Fruit fly (Drosophila melanogaster) Kc167 (cell line): ENCODE data around the gene kay.

Experiments
- Myc ChIP-seq: fragments of >200 bp; optimal IDR thresholded peaks from 2 replicates; lab custom pipeline; 2017; ENCODE audit warnings: missing external identifiers
- Sin3A ChIP-seq: fragments of >200 bp; optimal IDR thresholded peaks from 2 replicates; lab custom pipeline; 2018; ENCODE audit warnings: missing external identifiers
- h ChIP-seq: fragments of >200 bp; optimal IDR thresholded peaks from 3 replicates; lab custom pipeline; 2018; ENCODE audit warnings: missing external identifiers
- insv ChIP-seq: fragments of >200 bp; optimal IDR thresholded peaks from 3 replicates; lab custom pipeline; 2018; ENCODE audit warnings: missing external identifiers
- psq ChIP-seq: fragments of >200 bp; optimal IDR thresholded peaks from 2 replicates; lab custom pipeline; 2017; ENCODE audit warnings: missing external identifiers
- ttk ChIP-seq: sonication (Bioruptor generic); optimal IDR thresholded peaks from 2 replicates; lab custom pipeline; 2017; ENCODE audit warnings: missing external identifiers

Gene kay

DNA sequence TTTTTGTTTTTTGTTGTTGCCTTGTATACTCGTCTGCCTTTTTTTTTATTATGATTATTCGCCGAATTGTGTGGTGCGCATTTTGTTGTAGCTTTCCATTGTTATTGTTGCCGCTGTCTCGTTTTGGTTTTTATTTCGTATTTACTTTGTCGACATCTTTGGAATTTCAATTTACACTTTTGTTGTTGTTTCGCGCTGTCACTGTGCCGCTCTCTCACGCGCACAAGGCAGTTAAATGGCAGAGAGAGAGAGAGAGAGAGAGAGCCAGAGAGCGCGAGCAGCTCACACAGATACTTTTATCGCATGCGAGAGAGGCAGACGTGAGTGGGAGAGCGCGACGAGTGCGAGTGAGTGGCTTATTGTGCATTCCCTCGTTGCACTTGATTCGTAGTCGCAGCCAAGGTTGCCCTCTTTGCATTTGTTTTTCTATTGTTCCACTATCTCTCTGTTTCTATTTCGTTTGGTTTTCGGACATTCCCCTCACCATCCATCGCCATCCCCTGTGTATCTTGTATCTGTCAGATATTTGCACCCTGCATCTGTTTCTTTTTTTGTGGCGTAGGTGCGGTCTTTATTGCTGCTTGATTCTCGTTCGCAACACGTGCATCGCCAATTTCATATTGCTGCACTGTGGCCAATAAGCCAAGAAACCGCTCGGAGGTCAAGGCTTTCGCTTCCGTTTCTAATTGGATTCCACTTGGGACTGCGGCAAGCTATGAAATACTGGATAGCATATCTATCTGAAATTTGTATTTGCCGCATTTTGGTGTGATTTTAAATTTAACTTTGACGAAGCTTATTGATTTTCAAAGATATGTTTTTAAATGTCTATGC is 8.8 kb downstream of the kay start:
- TF ChIP-seq Sin3A (lab: Kevin White, UChicago) (no peak), h (lab: Kevin White, UChicago) (no peak), insv (no peak), ttk (lab: Kevin White, UChicago) (no peak), psq (lab: Kevin White, UChicago) (no peak), Myc (no peak)

DNA sequence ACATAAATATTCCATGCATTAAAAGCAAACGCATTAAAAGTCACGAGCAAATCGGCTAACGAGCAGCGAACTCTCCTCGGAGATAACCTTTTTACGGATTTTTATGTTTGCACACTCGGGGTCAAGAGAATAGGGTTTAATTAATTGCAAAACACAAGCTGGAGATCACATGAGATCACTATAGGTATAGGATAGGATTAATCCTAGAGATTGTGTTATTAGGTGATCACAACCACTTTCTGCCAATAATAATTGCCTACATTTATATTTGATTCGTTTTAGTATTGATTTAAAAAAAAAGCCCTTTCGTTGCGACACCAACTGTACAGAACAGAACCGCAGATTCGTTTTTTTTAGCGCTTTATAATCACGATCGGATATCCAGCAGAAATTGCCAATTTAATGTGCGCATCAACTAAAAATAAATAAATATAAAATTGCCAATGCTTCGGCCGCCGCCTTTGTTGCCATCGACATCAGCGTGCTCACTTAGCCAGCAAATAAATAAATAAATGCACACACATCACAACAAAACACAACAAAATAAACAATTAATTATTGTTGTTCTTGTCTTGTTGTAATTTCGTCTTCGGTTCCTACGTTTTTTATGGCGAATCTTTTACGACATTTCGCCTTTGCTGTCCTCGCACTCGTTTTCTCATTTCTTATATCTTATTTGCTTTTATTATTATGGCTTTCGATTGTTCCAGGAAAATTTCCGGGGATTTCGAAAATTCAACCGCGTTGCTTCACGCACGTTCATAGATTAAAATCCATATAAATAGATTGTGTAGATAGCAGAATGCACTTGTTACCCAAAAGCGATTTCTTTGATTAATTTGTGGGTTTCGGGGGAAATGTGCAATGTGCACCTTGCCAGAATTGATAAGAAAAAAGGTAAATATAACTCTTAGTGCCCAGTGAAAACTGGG is 10.2 kb downstream of the kay start:
- no peak for TF ChIP-seq psq (lab: Kevin White, UChicago)
- TF ChIP-seq ttk (lab: Kevin White, UChicago), result no peak
- no peak for TF ChIP-seq Sin3A (lab: Kevin White, UChicago)
- TF ChIP-seq Myc, result no peak

DNA sequence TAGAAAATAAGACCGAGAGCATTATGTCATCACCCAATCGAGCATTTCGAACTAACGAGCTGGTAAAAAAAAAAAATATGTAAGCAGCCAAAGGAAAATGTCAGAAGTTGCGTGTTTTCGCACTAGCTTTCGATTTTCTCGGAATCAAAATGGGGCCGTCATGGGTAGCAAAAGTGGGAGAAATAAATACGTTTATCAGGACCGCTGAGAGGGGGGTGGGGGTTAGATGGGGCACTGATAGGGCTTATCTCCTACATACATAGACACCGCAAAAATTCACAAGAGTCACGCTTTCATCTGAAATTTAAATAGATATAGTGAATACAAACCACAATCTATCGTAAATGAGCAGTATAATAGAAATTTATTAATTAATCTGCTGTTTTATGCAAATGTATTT is 11.4 kb downstream of the kay start:
- TF ChIP-seq Myc (no peak), psq (lab: Kevin White, UChicago) (no peak), Sin3A (lab: Kevin White, UChicago) (no peak), insv (no peak), h (lab: Kevin White, UChicago) (no peak), ttk (lab: Kevin White, UChicago) (no peak)

DNA sequence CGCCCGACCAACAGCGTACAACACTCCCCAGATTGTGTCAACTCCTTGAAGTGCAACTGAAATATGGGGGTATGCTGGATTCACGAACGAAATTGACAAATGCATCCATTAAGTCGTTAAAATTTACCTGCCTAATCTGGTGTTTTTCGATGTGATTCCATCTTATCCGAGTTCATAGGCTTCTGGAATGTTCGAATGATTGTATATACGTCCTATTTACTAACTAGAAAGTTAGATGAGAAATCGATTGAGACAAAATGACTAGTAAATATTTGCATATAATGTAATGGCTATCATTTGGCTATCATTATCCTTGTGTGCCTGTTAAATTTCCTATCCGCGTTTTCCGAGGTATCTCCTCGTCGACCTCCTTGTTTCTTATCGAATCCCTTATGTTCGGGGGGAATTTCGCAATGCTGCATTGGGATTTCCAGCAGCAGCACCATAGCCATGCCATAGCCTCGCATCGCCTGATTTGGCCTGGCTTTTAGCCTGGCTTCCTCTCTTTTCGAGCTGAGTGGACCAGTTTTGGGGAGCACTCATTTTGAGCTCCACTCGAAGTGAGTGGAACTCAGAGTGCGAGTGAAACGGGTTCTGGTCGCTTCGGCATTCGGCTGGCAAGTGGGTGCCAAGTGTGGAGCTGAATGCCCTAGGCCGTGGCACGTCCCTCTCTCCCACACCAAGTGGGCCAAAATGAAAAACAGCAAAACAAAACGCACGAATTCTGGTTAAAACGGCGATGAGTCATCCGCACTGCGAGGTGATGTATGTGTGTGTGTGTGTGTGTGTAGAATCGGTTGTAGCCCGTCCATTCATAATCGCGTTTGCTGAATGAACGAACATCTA is 12.6 kb downstream of the kay start:
- TF ChIP-seq psq (lab: Kevin White, UChicago), result no peak
- TF ChIP-seq h (lab: Kevin White, UChicago), result no peak
- TF ChIP-seq Sin3A (lab: Kevin White, UChicago), result no peak
- TF ChIP-seq ttk (lab: Kevin White, UChicago), result no peak
- TF ChIP-seq Myc, result no peak
- no peak for TF ChIP-seq insv

DNA sequence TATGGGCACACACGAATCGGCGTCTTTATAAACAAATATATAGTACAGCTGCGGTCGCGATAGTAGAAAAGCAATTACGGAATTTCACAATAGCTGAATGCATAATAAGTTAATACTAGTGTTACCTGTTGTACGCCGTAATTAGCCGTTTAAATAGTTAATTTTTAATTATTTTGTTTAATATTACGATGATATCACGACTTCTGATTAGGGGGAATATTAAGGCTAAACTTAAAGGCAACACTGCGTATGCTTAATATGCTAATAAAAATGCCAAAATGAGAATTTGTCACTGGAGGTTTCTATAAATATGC is 13.1 kb downstream of the kay start:
- no peak for TF ChIP-seq Sin3A (lab: Kevin White, UChicago)
- TF ChIP-seq Myc, result no peak
- no peak for TF ChIP-seq h (lab: Kevin White, UChicago)
- TF ChIP-seq psq (lab: Kevin White, UChicago), result no peak
- TF ChIP-seq insv, result no peak
- TF ChIP-seq ttk (lab: Kevin White, UChicago), result no peak

DNA sequence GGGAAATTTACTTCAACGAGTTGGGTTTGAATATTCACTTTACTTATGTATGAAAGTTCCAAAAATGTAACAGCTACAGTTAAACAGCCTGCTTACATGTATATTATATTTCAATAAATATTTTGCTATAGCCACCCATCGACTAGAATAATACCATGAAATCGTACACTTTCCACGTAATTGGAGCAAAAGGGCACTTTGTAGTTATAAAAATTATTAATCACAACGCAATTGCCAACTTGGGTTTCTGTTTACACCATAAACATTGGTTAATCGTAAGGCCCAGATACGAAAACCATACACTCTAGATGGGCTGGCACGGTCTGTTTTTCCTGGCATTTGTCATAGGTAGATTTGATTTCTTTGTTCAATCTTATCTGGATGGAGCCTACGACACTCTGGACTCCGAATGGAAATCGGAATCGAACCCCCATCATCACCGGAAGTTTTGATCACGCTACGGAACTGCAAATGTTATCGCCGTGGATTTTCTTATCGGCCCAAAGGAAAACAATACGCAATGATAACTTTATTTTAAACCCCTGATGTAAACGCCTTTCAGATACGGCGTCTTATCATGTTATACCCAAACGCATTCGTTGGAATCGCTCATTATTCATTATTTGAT is 14.7 kb downstream of the kay start, which contains the start of gene fig:
TSS of gene fig (minus strand) at position 51 of the 628 bp plus-strand sequence.
- no peak for TF ChIP-seq insv
- TF ChIP-seq ttk (lab: Kevin White, UChicago), result no peak
- no peak for TF ChIP-seq psq (lab: Kevin White, UChicago)
- TF ChIP-seq Myc, result no peak
- TF ChIP-seq h (lab: Kevin White, UChicago), result no peak
- no peak for TF ChIP-seq Sin3A (lab: Kevin White, UChicago)

DNA sequence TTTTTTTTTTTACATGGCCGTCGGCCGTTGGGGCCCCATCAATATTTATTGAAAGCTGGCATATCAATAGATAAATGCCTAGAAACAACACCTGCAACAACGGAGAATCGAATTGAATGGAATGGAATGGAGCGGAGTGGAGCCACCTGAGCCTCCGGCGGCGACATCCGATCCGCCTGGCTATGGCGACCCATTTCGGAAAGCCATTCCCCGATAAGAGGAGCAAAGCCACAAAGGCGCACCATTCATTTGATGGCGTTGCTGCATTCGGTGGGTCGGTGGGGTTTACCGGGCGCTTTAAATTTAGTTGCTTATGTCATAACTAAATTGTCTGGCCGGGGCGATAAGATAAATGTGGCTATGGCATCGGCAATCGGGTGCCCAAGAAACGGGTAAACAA is 16.1 kb downstream of the kay start:
- TF ChIP-seq psq (lab: Kevin White, UChicago) (no peak), Sin3A (lab: Kevin White, UChicago) (no peak), h (lab: Kevin White, UChicago) (no peak), ttk (lab: Kevin White, UChicago) (no peak), Myc (no peak), insv (no peak)

DNA sequence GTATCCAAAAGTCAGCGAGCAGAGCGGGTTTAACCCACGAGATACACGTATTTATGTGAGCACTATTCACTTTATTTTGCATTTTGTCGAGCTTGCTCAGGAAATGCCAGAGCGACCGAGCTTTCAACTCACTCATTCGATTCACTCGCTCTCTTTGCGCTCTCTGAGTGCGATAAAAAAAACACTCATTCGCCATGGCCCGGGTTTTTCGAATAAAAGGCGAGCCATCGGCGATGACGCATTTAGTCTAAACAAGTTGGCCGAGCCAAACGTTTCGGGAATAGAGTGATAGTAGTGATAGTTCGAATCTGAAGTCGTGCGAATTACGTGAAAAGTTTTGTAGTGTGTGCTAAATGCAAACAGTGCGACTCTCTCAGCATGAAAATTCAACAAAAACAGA is 16.6 kb downstream of the kay start:
- TF ChIP-seq ttk (lab: Kevin White, UChicago) (no peak), Sin3A (lab: Kevin White, UChicago) (no peak), Myc (no peak), psq (lab: Kevin White, UChicago) (no peak)

DNA sequence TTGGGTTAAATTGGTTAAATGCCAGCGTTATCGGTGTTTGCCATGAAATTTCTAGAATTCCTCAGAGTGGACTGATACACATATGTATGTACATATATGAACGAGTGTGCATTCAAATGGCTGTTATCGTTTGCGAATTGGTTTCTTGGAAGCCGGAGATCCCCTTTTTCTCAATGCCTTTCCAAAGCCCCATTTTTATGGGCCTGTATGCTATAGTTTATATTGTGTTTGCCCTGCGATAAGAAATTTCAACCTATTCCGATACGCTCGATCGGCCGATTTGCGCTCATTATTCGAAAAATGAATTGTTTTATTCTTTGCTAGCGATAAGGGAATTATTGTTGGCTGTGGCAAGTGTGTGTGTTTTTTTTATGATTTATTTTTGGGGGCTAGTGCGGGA is 17.4 kb downstream of the kay start:
- no peak for TF ChIP-seq h (lab: Kevin White, UChicago)
- TF ChIP-seq psq (lab: Kevin White, UChicago), result no peak
- TF ChIP-seq Sin3A (lab: Kevin White, UChicago), result no peak
- TF ChIP-seq insv, result no peak
- no peak for TF ChIP-seq Myc
- TF ChIP-seq ttk (lab: Kevin White, UChicago), result no peak

DNA sequence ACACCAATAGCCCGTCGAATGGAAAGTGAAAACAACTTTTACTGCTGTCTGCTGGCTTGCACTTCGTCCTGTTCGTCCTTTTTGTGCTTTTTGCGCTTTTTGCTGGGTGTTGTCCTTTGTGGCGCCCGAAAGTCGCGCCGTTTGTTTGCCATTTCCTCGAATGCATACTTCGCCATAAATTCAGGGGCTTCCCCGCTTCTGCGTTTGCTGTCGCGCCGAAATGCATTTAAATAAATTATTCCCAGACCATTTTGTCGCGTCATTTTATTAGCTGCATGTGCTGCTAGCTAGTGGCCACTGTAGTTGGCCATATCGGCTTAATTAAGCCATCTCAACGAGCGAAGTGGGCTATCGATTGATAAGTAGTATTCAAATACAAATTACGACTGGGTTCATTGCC is 19.4 kb downstream of the kay start:
- TF ChIP-seq h (lab: Kevin White, UChicago) (no peak), insv (no peak), ttk (lab: Kevin White, UChicago) (no peak), psq (lab: Kevin White, UChicago) (no peak), Myc (no peak), Sin3A (lab: Kevin White, UChicago) (no peak)
